Worm (Caenorhabditis elegans) whole organism, mixed stage, embryonic: Measurements from ENCODE around the gene C45G9.15.

Source experiments
- M03D4.4 ChIP-seq: sonication (generic microtip); optimal IDR thresholded peaks from 2 replicates; lab custom pipeline; 2017; ENCODE audit warnings: mild to moderate bottlenecking, missing genetic modification characterization, missing compliant biosample characterization
- bed-3 ChIP-seq: fragments of 200-800 bp; sonication (Bioruptor generic); optimal IDR thresholded peaks from 3 replicates; lab custom pipeline; 2018; ENCODE audit warnings: mild to moderate bottlenecking, missing genetic modification characterization, moderate library complexity, missing compliant biosample characterization
- blmp-1 ChIP-seq: fragments of 150-350 bp; optimal IDR thresholded peaks from 2 replicates; lab custom pipeline; 2014; ENCODE audit warnings: missing biosample characterization, missing genetic modification characterization
- ceh-39 ChIP-seq: fragments of 150-350 bp; optimal IDR thresholded peaks from 2 replicates; lab custom pipeline; 2014; ENCODE audit warnings: missing biosample characterization, missing genetic modification characterization
- ceh-43 ChIP-seq: fragments of 200-800 bp; sonication (Bioruptor generic); optimal IDR thresholded peaks from 2 replicates; lab custom pipeline; 2018; ENCODE audit warnings: mild to moderate bottlenecking, missing genetic modification characterization, moderate library complexity, missing compliant biosample characterization
- ceh-83 ChIP-seq: fragments of 200-800 bp; sonication (Bioruptor generic); optimal IDR thresholded peaks from 2 replicates; lab custom pipeline; 2018; ENCODE audit warnings: mild to moderate bottlenecking, missing genetic modification characterization, missing compliant biosample characterization
- ces-1 ChIP-seq: fragments of 150-350 bp; optimal IDR thresholded peaks from 2 replicates; lab custom pipeline; 2014; ENCODE audit warnings: missing biosample characterization, missing genetic modification reagents, missing genetic modification characterization
- cnd-1 ChIP-seq: fragments of 200-800 bp; sonication (Bioruptor generic); optimal IDR thresholded peaks from 2 replicates; lab custom pipeline; 2018; ENCODE audit warnings: mild to moderate bottlenecking, missing genetic modification characterization, missing compliant biosample characterization
- drap-1 ChIP-seq: fragments of 200-800 bp; sonication (Bioruptor generic); optimal IDR thresholded peaks from 3 replicates; lab custom pipeline; 2018; ENCODE audit warnings: mild to moderate bottlenecking, missing genetic modification characterization, missing compliant biosample characterization
- elt-1 ChIP-seq: sonication (generic microtip); optimal IDR thresholded peaks from 2 replicates; lab custom pipeline; 2017; ENCODE audit warnings: missing genetic modification characterization, mild to moderate bottlenecking, missing compliant biosample characterization, antibody characterized with exemption, moderate library complexity, borderline replicate concordance; ENCODE audit not compliant: insufficient read depth
- elt-3 ChIP-seq: fragments of 150-350 bp; optimal IDR thresholded peaks from 2 replicates; lab custom pipeline; 2014; ENCODE audit warnings: missing biosample characterization, missing genetic modification characterization
- ham-2 ChIP-seq: fragments of 200-800 bp; sonication (Bioruptor generic); optimal IDR thresholded peaks from 2 replicates; lab custom pipeline; 2018; ENCODE audit warnings: mild to moderate bottlenecking, missing genetic modification characterization, missing compliant biosample characterization
- hlh-1 ChIP-seq: fragments of 150-350 bp; optimal IDR thresholded peaks from 2 replicates; lab custom pipeline; 2014; ENCODE audit warnings: missing biosample characterization, missing genetic modification reagents, missing genetic modification characterization
- lin-13 ChIP-seq: fragments of 150-350 bp; optimal IDR thresholded peaks from 2 replicates; lab custom pipeline; 2014; ENCODE audit warnings: missing biosample characterization, missing genetic modification characterization
- lin-32 ChIP-seq: fragments of 200-800 bp; sonication (Bioruptor generic); optimal IDR thresholded peaks from 2 replicates; lab custom pipeline; 2018; ENCODE audit warnings: mild to moderate bottlenecking, missing genetic modification characterization, missing compliant biosample characterization
- lsy-2 ChIP-seq: fragments of 150-350 bp; optimal IDR thresholded peaks from 2 replicates; lab custom pipeline; 2014; ENCODE audit warnings: missing biosample characterization, missing genetic modification characterization
- mab-5 ChIP-seq: fragments of 150-350 bp; optimal IDR thresholded peaks from 2 replicates; lab custom pipeline; 2014; ENCODE audit warnings: missing biosample characterization, missing genetic modification characterization
- mep-1 ChIP-seq: fragments of 150-350 bp; optimal IDR thresholded peaks from 2 replicates; lab custom pipeline; 2017; ENCODE audit warnings: missing biosample characterization, missing genetic modification reagents, missing genetic modification characterization, inconsistent platforms
- mls-2 ChIP-seq: sonication (generic microtip); optimal IDR thresholded peaks from 2 replicates; lab custom pipeline; 2016; ENCODE audit warnings: mild to moderate bottlenecking, missing genetic modification characterization, moderate library complexity, missing compliant biosample characterization
- nhr-12 ChIP-seq: fragments of 150-350 bp; optimal IDR thresholded peaks from 2 replicates; lab custom pipeline; 2014; ENCODE audit warnings: missing biosample characterization, missing genetic modification characterization
- nhr-2 ChIP-seq: fragments of 150-350 bp; optimal IDR thresholded peaks from 2 replicates; lab custom pipeline; 2014; ENCODE audit warnings: missing biosample characterization, missing genetic modification characterization
- nhr-237 ChIP-seq: fragments of 150-350 bp; optimal IDR thresholded peaks from 2 replicates; lab custom pipeline; 2014; ENCODE audit warnings: missing biosample characterization, missing genetic modification characterization
- nhr-28 ChIP-seq: fragments of 150-350 bp; optimal IDR thresholded peaks from 2 replicates; lab custom pipeline; 2014; ENCODE audit warnings: missing biosample characterization, missing genetic modification characterization
- nhr-76 ChIP-seq: sonication (generic microtip); optimal IDR thresholded peaks from 2 replicates; lab custom pipeline; 2017; ENCODE audit warnings: missing biosample characterization, missing genetic modification characterization
- pha-4 ChIP-seq: fragments of 150-350 bp; optimal IDR thresholded peaks from 2 replicates; lab custom pipeline; 2018; ENCODE audit warnings: missing biosample characterization, missing genetic modification reagents, missing genetic modification characterization
- sem-2 ChIP-seq: fragments of 200-800 bp; sonication (Bioruptor generic); optimal IDR thresholded peaks from 2 replicates; lab custom pipeline; 2018; ENCODE audit warnings: mild to moderate bottlenecking, missing genetic modification characterization, missing compliant biosample characterization
- snpc-4 ChIP-seq: fragments of 150-350 bp; optimal IDR thresholded peaks from 2 replicates; lab custom pipeline; 2014; ENCODE audit warnings: missing biosample characterization, missing genetic modification characterization
- sptf-1 ChIP-seq: sonication (generic microtip); optimal IDR thresholded peaks from 2 replicates; lab custom pipeline; 2017; ENCODE audit warnings: mild to moderate bottlenecking, missing genetic modification characterization, moderate library complexity, missing compliant biosample characterization
- tbx-8 ChIP-seq: fragments of 200-800 bp; sonication (Bioruptor generic); optimal IDR thresholded peaks from 2 replicates; lab custom pipeline; 2018; ENCODE audit warnings: mild to moderate bottlenecking, missing genetic modification characterization, moderate library complexity, missing compliant biosample characterization
- unc-120 ChIP-seq: sonication (generic microtip); optimal IDR thresholded peaks from 2 replicates; lab custom pipeline; 2017; ENCODE audit warnings: missing genetic modification characterization, missing compliant biosample characterization; ENCODE audit not compliant: poor library complexity, severe bottlenecking
- unc-39 ChIP-seq: fragments of 150-350 bp; optimal IDR thresholded peaks from 2 replicates; lab custom pipeline; 2014; ENCODE audit warnings: missing biosample characterization, missing genetic modification characterization
- unc-62 ChIP-seq: fragments of 150-350 bp; optimal IDR thresholded peaks from 2 replicates; lab custom pipeline; 2014; ENCODE audit warnings: missing biosample characterization, missing genetic modification reagents, missing genetic modification characterization
- zip-8 ChIP-seq: fragments of 150-350 bp; optimal IDR thresholded peaks from 2 replicates; lab custom pipeline; 2014; ENCODE audit warnings: missing biosample characterization, missing genetic modification characterization
- ztf-11 ChIP-seq: fragments of 150-350 bp; optimal IDR thresholded peaks from 2 replicates; lab custom pipeline; 2014; ENCODE audit warnings: missing biosample characterization, missing genetic modification characterization

Gene C45G9.15

DNA sequence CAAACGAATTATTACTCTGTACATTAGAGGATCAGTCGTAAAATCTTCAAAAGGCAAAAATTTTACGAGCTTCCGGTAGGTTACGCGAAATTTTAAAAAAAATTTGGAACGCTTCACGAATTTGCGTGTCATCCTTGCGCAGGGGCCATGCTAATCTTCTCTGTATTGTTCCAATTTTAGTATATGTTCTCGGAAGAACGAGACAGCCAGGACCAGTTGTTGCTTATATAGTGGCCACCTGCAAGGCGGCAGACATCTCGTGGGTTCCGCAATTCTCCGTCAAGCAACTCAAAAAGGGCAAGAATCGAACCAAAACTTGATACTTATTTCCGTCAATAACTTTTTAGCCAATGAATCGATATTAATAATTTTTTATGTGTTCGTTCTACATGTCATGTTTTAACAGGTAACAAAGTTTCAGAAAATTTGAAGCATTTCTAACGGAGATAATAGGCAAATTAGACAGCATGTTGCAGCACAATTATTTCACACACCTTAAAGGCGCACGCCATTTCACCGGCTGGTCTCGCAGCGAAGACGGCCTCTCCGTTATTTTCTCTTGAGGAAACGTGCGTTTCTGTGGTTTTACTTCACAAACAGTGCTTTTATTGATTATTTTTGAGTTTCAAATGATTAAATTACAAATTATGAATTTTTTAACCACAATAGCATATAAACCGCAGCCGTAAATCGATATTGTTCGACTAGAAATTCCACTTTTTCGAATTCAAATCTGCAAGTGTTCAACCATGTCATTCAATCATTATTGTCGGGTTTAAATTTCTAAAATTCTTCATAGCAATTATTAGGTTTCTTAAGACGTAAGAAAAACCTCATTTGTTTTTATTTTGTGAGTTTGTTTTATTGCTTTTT is 29.1 kb upstream of the C45G9.15 start:
- TF ChIP-seq snpc-4 (tag; lab: Kevin White, UChicago) (no peak), ces-1 (GFP tag; lab: Kevin White, UChicago) (peak; percentile 58), nhr-2 (tag; lab: Kevin White, UChicago) (no peak), nhr-76 (tag; lab: Kevin White, UChicago) (no peak), lsy-2 (no peak), lin-32 (GFP tag; lab: Kevin White, UChicago) (peak; percentile 61), pha-4 (tag; lab: Kevin White, UChicago) (peak; percentile 29), ceh-83 (GFP tag; lab: Kevin White, UChicago) (peak; percentile 63), elt-1 (tag; lab: Kevin White, UChicago) (peak; percentile 23), mab-5 (no peak), cnd-1 (tag; lab: Kevin White, UChicago) (peak; percentile 82), M03D4.4 (tag; lab: Kevin White, UChicago) (peak; percentile 79), ceh-43 (GFP tag; lab: Kevin White, UChicago) (peak; percentile 53), mep-1 (tag; lab: Kevin White, UChicago) (peak; percentile 71), mls-2 (tag; lab: Kevin White, UChicago) (peak; percentile 77), unc-120 (tag; lab: Kevin White, UChicago) (peak; percentile 61), ztf-11 (tag; lab: Kevin White, UChicago) (peak; percentile 48), sptf-1 (peak; percentile 78), nhr-237 (tag; lab: Kevin White, UChicago) (peak; percentile 1), ham-2 (GFP tag; lab: Kevin White, UChicago) (peak; percentile 56), nhr-28 (tag; lab: Kevin White, UChicago) (no peak), blmp-1 (no peak), unc-39 (tag; lab: Kevin White, UChicago) (no peak), hlh-1 (tag; lab: Kevin White, UChicago) (peak; percentile 46), lin-13 (peak; percentile 60), sem-2 (GFP tag; lab: Kevin White, UChicago) (peak; percentile 66), ceh-39 (tag; lab: Kevin White, UChicago) (peak; percentile 21), tbx-8 (GFP tag; lab: Kevin White, UChicago) (peak; percentile 59), bed-3 (GFP tag; lab: Kevin White, UChicago) (peak; percentile 60), elt-3 (no peak), zip-8 (tag; lab: Kevin White, UChicago) (no peak), drap-1 (peak; percentile 80), unc-62 (peak; percentile 4)

DNA sequence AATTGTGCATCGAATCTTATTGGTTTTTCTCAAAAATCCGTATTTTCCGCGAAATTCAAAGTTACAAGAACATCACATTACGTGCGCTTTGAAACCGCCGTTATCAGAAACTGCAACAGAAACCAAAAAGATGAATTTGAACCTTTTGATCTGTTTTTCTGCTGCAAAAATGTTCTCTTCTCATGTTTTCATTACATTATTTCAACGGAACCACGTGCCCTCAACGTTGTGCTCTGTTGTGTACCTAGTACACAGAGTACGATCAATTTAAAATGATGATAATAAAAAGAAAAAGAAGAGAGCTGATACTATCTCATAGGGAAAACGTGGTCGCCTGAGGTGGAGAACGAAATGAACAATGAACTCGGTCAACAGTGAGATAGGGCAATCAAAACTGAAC is 26.2 kb upstream of the C45G9.15 start:
- no peak for TF ChIP-seq unc-39 (tag; lab: Kevin White, UChicago)
- TF ChIP-seq nhr-28 (tag; lab: Kevin White, UChicago) = no peak
- TF ChIP-seq unc-120 (tag; lab: Kevin White, UChicago) = no peak
- TF ChIP-seq ceh-43 (GFP tag; lab: Kevin White, UChicago) = no peak
- no peak for TF ChIP-seq snpc-4 (tag; lab: Kevin White, UChicago)
- no peak for TF ChIP-seq nhr-12
- TF ChIP-seq cnd-1 (tag; lab: Kevin White, UChicago) = no peak
- no peak for TF ChIP-seq elt-3
- no peak for TF ChIP-seq hlh-1 (tag; lab: Kevin White, UChicago)
- TF ChIP-seq mab-5 = no peak

DNA sequence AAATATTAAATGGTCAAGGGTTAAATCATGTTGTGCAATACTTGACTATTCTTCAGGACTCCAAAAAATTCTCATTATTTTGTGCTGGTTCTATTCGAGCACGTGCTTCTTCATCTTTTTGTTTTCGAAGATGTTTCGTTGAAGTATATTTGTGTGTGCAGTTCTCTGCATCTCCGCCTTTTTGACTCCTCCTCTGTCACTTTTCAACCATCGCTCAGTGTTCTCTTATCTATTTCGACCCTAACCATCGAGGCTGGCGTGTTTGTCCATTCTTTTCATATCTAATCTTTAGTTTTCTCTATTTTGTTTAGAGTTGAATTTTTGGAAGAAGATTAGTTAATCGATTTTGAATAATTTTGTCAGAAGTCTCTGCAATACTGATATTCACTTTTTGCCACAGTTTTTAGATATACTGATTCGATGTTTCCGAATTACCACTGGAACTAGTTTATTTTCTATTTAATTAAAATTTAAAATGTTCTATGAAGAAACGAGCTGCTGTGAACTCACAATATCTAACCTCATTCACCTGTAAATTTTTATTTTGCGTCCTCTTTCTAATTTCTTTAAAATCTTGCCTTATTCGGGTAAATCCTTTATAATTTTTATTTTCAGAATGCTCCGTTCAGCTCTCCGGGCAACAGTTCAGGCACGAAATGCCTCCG is 25.4 kb upstream of the C45G9.15 start, which contains the start of gene alh-1:
Gene alh-1, plus strand, starts transcription at position 615 of the 665 bp plus-strand sequence.
- TF ChIP-seq nhr-76 (tag; lab: Kevin White, UChicago) (no peak), sem-2 (GFP tag; lab: Kevin White, UChicago) (no peak), mab-5 (no peak), unc-120 (tag; lab: Kevin White, UChicago) (no peak), hlh-1 (tag; lab: Kevin White, UChicago) (no peak), tbx-8 (GFP tag; lab: Kevin White, UChicago) (no peak)
